Fruit fly (Drosophila melanogaster) whole organism, prepupa: Measurements from ENCODE around the gene Grasp65.

Experiments
- Blimp-1 ChIP-seq: fragments of 200-800 bp; sonication (Bioruptor generic); optimal IDR thresholded peaks from 3 replicates; lab custom pipeline; 2017; ENCODE audit warnings: missing biosample characterization, missing genetic modification characterization, mild to moderate bottlenecking, moderate library complexity, missing genetic modification reagents
- CG11294 ChIP-seq: fragments of 200-800 bp; sonication (Bioruptor generic); IDR thresholded peaks from 2 replicates; pipeline ENCODE4 v1.3.6; 2022; ENCODE audit warnings: missing biosample characterization, missing genetic modification characterization
- CG11902 ChIP-seq: fragments of 200-800 bp; sonication (Bioruptor generic); optimal IDR thresholded peaks from 3 replicates; lab custom pipeline; 2016; ENCODE audit warnings: missing biosample characterization, missing genetic modification characterization
- CG15336 ChIP-seq: fragments of 200-800 bp; sonication (Bioruptor generic); IDR thresholded peaks from 2 replicates; pipeline ENCODE4 v1.3.6; 2022; ENCODE audit warnings: missing biosample characterization, missing genetic modification characterization
- CG1621 ChIP-seq: fragments of 200-800 bp; sonication (Bioruptor generic); optimal IDR thresholded peaks from 3 replicates; lab custom pipeline; 2018; ENCODE audit warnings: missing biosample characterization, mild to moderate bottlenecking, missing genetic modification characterization
- CG31627 ChIP-seq: fragments of 200-800 bp; sonication (Bioruptor generic); optimal IDR thresholded peaks from 3 replicates; lab custom pipeline; 2016; ENCODE audit warnings: missing biosample characterization, missing genetic modification characterization
- CG32006 ChIP-seq: fragments of 200-800 bp; sonication (Bioruptor generic); optimal IDR thresholded peaks from 3 replicates; lab custom pipeline; 2017; ENCODE audit warnings: missing biosample characterization, mild to moderate bottlenecking, missing genetic modification characterization
- CG34406 ChIP-seq: fragments of 200-800 bp; sonication (Bioruptor generic); optimal IDR thresholded peaks from 3 replicates; lab custom pipeline; 2016; ENCODE audit warnings: missing biosample characterization, missing genetic modification characterization
- CG3919 ChIP-seq: fragments of 200-800 bp; sonication (Bioruptor generic); optimal IDR thresholded peaks from 3 replicates; lab custom pipeline; 2016; ENCODE audit warnings: missing biosample characterization, missing genetic modification characterization
- CG6163 ChIP-seq: fragments of 200-800 bp; sonication (Bioruptor generic); IDR thresholded peaks from 3 replicates; pipeline ENCODE4 v1.3.6; 2022; ENCODE audit warnings: missing biosample characterization, missing genetic modification characterization
- CG6792 ChIP-seq: fragments of 200-800 bp; sonication (Bioruptor generic); optimal IDR thresholded peaks from 3 replicates; lab custom pipeline; 2016; ENCODE audit warnings: missing biosample characterization, missing genetic modification characterization
- CG6808 ChIP-seq: fragments of 200-800 bp; sonication (Bioruptor generic); optimal IDR thresholded peaks from 3 replicates; lab custom pipeline; 2017; ENCODE audit warnings: missing biosample characterization, missing genetic modification characterization, mild to moderate bottlenecking, moderate library complexity, missing genetic modification reagents
- Eip75B ChIP-seq: fragments of 200-800 bp; sonication (Bioruptor generic); optimal IDR thresholded peaks from 3 replicates; lab custom pipeline; 2016; ENCODE audit warnings: missing biosample characterization, missing genetic modification characterization
- Eip78C ChIP-seq: fragments of 200-800 bp; sonication (Bioruptor generic); peaks from one replicate; lab custom pipeline; 2016; ENCODE audit warnings: missing biosample characterization, missing genetic modification characterization
- Hr38 ChIP-seq: sonication (Bioruptor generic); optimal IDR thresholded peaks from 2 replicates; lab custom pipeline; 2016; ENCODE audit warnings: missing biosample characterization, missing genetic modification characterization
- Hr4 ChIP-seq: fragments of 200-800 bp; sonication (Bioruptor generic); optimal IDR thresholded peaks from 3 replicates; lab custom pipeline; 2016; ENCODE audit warnings: missing biosample characterization, missing genetic modification characterization
- Lpt ChIP-seq: fragments of 200-800 bp; sonication (Bioruptor generic); optimal IDR thresholded peaks from 3 replicates; lab custom pipeline; 2016; ENCODE audit warnings: missing biosample characterization, missing genetic modification characterization
- Sox14 ChIP-seq: fragments of 200-800 bp; sonication (Bioruptor generic); optimal IDR thresholded peaks from 3 replicates; lab custom pipeline; 2016; ENCODE audit warnings: missing biosample characterization, missing genetic modification characterization
- Sox15 ChIP-seq: fragments of 200-800 bp; sonication (Bioruptor generic); optimal IDR thresholded peaks from 3 replicates; lab custom pipeline; 2016; ENCODE audit warnings: missing biosample characterization, missing genetic modification characterization
- acj6 ChIP-seq: fragments of 200-800 bp; sonication (Bioruptor generic); optimal IDR thresholded peaks from 3 replicates; lab custom pipeline; 2016; ENCODE audit warnings: missing biosample characterization, missing genetic modification characterization
- dsx ChIP-seq: fragments of 200-800 bp; optimal IDR thresholded peaks from 3 replicates; lab custom pipeline; 2019; ENCODE audit warnings: missing biosample characterization, mild to moderate bottlenecking, missing genetic modification characterization, moderate library complexity; ENCODE audit not compliant: poor library complexity, severe bottlenecking
- eg ChIP-seq: fragments of 200-800 bp; sonication (Bioruptor generic); IDR thresholded peaks from 3 replicates; pipeline ENCODE4 v1.3.6; 2022; ENCODE audit warnings: missing biosample characterization, missing genetic modification characterization
- esn ChIP-seq: fragments of 200-800 bp; sonication (Bioruptor generic); optimal IDR thresholded peaks from 2 replicates; lab custom pipeline; 2016; ENCODE audit warnings: missing biosample characterization, mild to moderate bottlenecking, missing genetic modification characterization, moderate library complexity
- fd59A ChIP-seq: fragments of 200-800 bp; sonication (Bioruptor generic); optimal IDR thresholded peaks from 2 replicates; lab custom pipeline; 2017; ENCODE audit warnings: missing biosample characterization, mild to moderate bottlenecking, missing genetic modification characterization, missing genetic modification reagents
- fd85E ChIP-seq: fragments of 200-800 bp; sonication (Bioruptor generic); optimal IDR thresholded peaks from 3 replicates; lab custom pipeline; 2016; ENCODE audit warnings: missing biosample characterization, missing genetic modification characterization
- fkh ChIP-seq: fragments of 200-800 bp; sonication (Bioruptor generic); optimal IDR thresholded peaks from 3 replicates; lab custom pipeline; 2017; ENCODE audit warnings: missing biosample characterization, mild to moderate bottlenecking, missing genetic modification characterization, moderate library complexity
- lz ChIP-seq: fragments of 200-800 bp; sonication (Bioruptor generic); optimal IDR thresholded peaks from 3 replicates; lab custom pipeline; 2016; ENCODE audit warnings: missing biosample characterization, missing genetic modification characterization
- salr ChIP-seq, 2 experiments: fragments of 200-800 bp; sonication (Bioruptor generic); optimal IDR thresholded peaks; 3 replicates each; lab custom pipeline; 2016 to 2018; ENCODE audit warnings: missing biosample characterization in 2 of 2, missing genetic modification characterization in 2 of 2, mild to moderate bottlenecking in 1 of 2
- ss ChIP-seq, 2 experiments: fragments of 200-800 bp; sonication (Bioruptor generic); optimal IDR thresholded peaks; 2 replicates in 1 of 2; 3 replicates in 1 of 2; lab custom pipeline; 2017 to 2018; ENCODE audit warnings: mild to moderate bottlenecking in 2 of 2, missing biosample characterization in 2 of 2, missing genetic modification characterization in 2 of 2, moderate library complexity in 1 of 2
- svp ChIP-seq: fragments of 200-800 bp; sonication (Bioruptor generic); peaks from one replicate; lab custom pipeline; 2016; ENCODE audit warnings: missing biosample characterization, missing genetic modification characterization
- topi ChIP-seq: fragments of 200-800 bp; sonication (Bioruptor generic); optimal IDR thresholded peaks from 3 replicates; lab custom pipeline; 2016; ENCODE audit warnings: missing biosample characterization, missing genetic modification characterization
- vri ChIP-seq: fragments of 200-800 bp; sonication (Bioruptor generic); optimal IDR thresholded peaks from 3 replicates; lab custom pipeline; 2016; ENCODE audit warnings: missing biosample characterization, mild to moderate bottlenecking, missing genetic modification characterization

The Grasp65 gene

DNA sequence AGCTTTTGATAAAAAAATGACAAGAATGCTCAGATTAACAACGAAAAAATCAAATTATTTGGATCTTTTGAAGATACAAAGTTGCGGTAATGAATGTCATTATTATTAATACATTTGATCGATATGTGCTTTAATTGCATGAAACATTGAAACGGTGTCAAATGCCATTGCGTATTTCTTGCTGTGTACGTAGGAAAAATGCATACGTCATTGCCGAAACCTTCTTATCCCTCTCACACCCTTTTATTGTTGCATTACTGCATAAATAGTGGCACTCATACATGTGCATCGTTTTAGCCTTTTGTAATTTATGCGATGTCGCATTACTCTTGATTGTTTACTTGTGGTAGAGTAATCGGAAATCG lies 17.1 kb upstream of the Grasp65 start:
- TF ChIP-seq acj6 (GFP tag; lab: Kevin White, UChicago): peak; percentile 5
- 0 out of 2 replicates have a peak, but pooled peaks have one; percentile 12 for TF ChIP-seq CG15336 (GFP tag; lab: Robert Waterston, UW)
- 0 out of 3 replicates have a peak, but pooled peaks have one; percentile 10 for TF ChIP-seq eg (GFP tag; lab: Robert Waterston, UW)
- no peak for TF ChIP-seq Hr4
- no peak for TF ChIP-seq fd59A
- TF ChIP-seq CG6792: peak; percentile 20
- TF ChIP-seq CG32006 (GFP tag; lab: Kevin White, UChicago): peak; percentile 49
- peak; percentile 5 for TF ChIP-seq topi (GFP tag; lab: Kevin White, UChicago)

DNA sequence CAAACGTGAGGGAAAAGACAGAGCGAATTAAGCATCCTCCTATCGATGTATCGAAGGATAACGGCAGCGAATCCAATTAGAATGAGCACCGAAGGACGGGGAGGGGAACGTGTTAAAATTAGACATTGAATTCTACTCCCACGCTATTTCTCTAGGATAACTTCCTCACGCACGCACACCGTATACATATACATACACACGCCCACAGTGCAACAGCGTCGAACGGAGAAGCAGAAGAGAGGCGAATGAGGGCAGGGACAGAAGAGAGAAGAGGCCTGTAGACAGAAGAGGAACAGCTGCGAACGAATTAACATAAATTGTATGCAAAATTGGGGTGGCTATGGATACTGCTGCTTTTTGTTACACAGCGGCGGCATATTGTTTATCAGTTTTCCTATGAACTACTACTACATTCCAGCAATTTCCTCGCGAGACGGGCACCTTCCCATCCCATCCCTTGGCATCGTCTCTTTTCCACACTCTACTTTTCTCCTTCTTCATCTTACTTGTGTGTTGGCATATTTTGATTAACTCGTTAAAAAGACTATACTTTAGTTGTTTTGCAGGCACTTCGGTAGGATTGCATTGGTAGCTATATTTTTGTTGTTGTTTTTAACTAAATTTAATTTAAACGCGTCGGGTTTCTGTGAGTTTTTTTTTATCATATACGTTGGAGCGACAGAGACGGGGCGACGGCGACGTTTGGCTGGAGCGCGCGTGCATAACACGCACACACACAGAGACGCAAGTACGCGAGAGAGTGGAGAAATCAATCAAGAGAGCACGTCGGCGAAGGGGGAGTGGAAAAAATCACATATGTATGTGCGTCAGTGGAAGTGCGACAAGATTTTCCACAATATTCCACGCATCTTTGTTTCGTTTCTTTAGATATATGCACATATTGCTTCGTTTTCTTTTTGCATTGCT lies 16.3 kb upstream of the Grasp65 start:
- peak; percentile 61; the same call in 2 of the 3 replicates for TF ChIP-seq CG6163 (GFP tag; lab: Robert Waterston, UW)
- TF ChIP-seq eg (GFP tag; lab: Robert Waterston, UW): peak; percentile 39; the same call in 1 of the 3 replicates
- TF ChIP-seq CG6808 (GFP tag; lab: Kevin White, UChicago): peak; percentile 9
- 0 out of 2 replicates have a peak, but pooled peaks have one; percentile 13 for TF ChIP-seq CG15336 (GFP tag; lab: Robert Waterston, UW)
- TF ChIP-seq vri (GFP tag; lab: Kevin White, UChicago): peak; percentile 65
- TF ChIP-seq Blimp-1 (GFP tag; lab: Kevin White, UChicago): peak; percentile 40
- TF ChIP-seq fd85E (GFP tag; lab: Kevin White, UChicago): no peak
- no peak for TF ChIP-seq CG3919 (GFP tag; lab: Kevin White, UChicago)
- TF ChIP-seq Lpt: peak; percentile 11
- TF ChIP-seq ss (GFP tag; optimal IDR thresholded peaks at IDR 0.05; lab: Kevin White, UChicago): peak in 1 of 2 experiments; percentile 4
- TF ChIP-seq, all 60 proteins: peak for 8

DNA sequence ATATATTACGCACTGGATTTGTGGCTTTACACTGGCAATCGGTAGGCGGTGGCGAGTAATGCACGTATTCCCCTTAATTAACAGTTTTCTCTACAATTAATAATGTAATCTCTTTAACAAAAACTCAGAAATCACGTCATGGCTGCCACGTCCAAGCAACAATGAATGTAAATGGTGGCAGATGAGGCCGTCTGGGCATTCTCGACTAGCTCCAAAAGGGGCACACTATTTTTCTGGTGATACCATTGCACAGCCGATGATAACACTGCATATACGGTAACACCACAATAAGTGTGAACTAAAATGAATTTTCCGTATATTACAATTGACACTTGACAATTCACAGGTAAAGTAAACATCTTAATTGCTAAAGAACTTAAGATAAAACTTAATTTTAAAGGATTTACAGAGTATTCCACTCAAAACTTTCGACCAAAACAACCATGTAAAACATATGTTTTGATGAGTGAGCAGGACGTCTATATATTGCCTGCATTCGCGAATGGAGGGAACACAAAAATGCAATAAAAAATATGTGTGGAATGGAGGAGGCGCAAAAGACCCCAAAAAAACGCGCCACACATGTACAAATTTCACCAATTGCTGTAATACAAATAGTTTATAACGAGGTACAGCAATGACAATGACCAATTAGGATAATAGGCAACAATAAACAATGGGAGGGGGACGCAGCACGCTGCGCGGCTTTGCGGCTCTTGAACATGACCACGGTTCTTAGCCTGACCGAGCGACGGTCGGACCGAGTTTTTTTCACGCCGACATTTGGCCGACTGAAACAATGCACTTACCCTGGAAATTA lies 15.3 kb upstream of the Grasp65 start:
- TF ChIP-seq CG1621 (peak; percentile 42), Lpt (no peak), eg (GFP tag; lab: Robert Waterston, UW) (0 out of 3 replicates have a peak, but pooled peaks have one; percentile 15), CG6808 (GFP tag; lab: Kevin White, UChicago) (no peak), fd85E (GFP tag; lab: Kevin White, UChicago) (no peak), Sox14 (GFP tag; lab: Kevin White, UChicago) (peak; percentile 74), acj6 (GFP tag; lab: Kevin White, UChicago) (no peak), CG34406 (GFP tag; lab: Kevin White, UChicago) (peak; percentile 8), dsx (GFP tag; lab: Kevin White, UChicago) (peak; percentile 91), CG11294 (no peak), esn (GFP tag; lab: Kevin White, UChicago) (peak; percentile 10), CG6163 (GFP tag; lab: Robert Waterston, UW) (peak; percentile 46; the same call in 2 of the 3 replicates), fkh (no peak), CG6792 (peak; percentile 5), svp (no peak), lz (GFP tag; lab: Kevin White, UChicago) (peak; percentile 27), Eip78C (peak; percentile 72)

DNA sequence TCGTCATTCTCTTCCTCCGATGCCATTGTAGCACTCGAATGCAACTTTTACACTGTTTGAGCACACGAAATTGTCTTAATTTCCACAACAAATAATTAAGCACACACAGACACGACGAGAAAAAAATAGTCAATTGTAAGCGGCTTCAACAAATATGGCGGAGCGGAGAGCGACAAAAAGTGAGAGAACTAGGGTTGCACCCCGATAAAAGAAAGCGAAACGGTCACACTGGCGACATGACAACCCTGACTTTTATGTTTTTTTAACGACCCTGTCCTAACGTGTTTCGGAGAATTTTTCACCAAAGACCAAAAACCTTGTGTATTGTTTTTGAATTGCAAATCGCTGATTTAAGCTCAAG lies 14.7 kb upstream of the Grasp65 start, which contains the start of the genes Mi-2 and Prp3:
TSS of gene Mi-2 (minus strand) at position 162 of the 361 bp plus-strand sequence.
TSS of gene Prp3 (plus strand) at position 247 of the 361 bp plus-strand sequence.
- TF ChIP-seq salr (GFP tag; optimal IDR thresholded peaks at IDR 0.05; lab: Kevin White, UChicago): no peak
- TF ChIP-seq CG6163 (GFP tag; lab: Robert Waterston, UW): peak; percentile 48; the same call in 2 of the 3 replicates
- TF ChIP-seq Sox15: no peak
- TF ChIP-seq CG11294: no peak; the same call in 1 of the 2 replicates
- TF ChIP-seq fkh: peak; percentile 71
- peak; percentile 31 for TF ChIP-seq Sox14 (GFP tag; lab: Kevin White, UChicago)
- no peak for TF ChIP-seq Hr38 (GFP tag; lab: Kevin White, UChicago)
- TF ChIP-seq eg (GFP tag; lab: Robert Waterston, UW): no peak
- no peak for TF ChIP-seq Eip75B (GFP tag; lab: Kevin White, UChicago)
- TF ChIP-seq CG6808 (GFP tag; lab: Kevin White, UChicago): no peak
- TF ChIP-seq Eip78C: peak; percentile 54
- TF ChIP-seq CG31627 (GFP tag; lab: Kevin White, UChicago): no peak
- TF ChIP-seq CG11902: no peak
